Worm (Caenorhabditis elegans) whole organism, L4 larva: ENCODE data around the gene F59A1.12.

Experiments
- F44E2.7 ChIP-seq: fragments of 200-800 bp; sonication (Bioruptor generic); IDR thresholded peaks from 2 replicates; pipeline ENCODE4 v2.1.2; 2022; ENCODE audit warnings: missing genetic modification characterization, missing compliant biosample characterization
- Y5F2A.4 ChIP-seq: fragments of 200-800 bp; sonication (Bioruptor generic); optimal IDR thresholded peaks from 2 replicates; lab custom pipeline; 2018; ENCODE audit warnings: mild to moderate bottlenecking, missing genetic modification characterization, missing compliant biosample characterization
- arid-1 ChIP-seq: fragments of 200-800 bp; sonication (Bioruptor generic); conservative IDR thresholded peaks from 2 replicates; pipeline ENCODE4 v1.3.6; 2022; ENCODE audit warnings: missing genetic modification reagents, missing genetic modification characterization, missing compliant biosample characterization
- attf-4 ChIP-seq: sonication (generic microtip); optimal IDR thresholded peaks from 3 replicates; lab custom pipeline; 2017; ENCODE audit warnings: missing biosample characterization, missing genetic modification characterization
- ceh-20 ChIP-seq: fragments of 200-800 bp; sonication (Bioruptor generic); IDR thresholded peaks from 2 replicates; pipeline ENCODE4 v1.3.6; 2022; ENCODE audit warnings: missing genetic modification reagents, missing genetic modification characterization, missing compliant biosample characterization
- ceh-32 ChIP-seq: sonication (generic microtip); optimal IDR thresholded peaks from 2 replicates; lab custom pipeline; 2016; ENCODE audit warnings: mild to moderate bottlenecking, missing genetic modification characterization, missing compliant biosample characterization; ENCODE audit not compliant: poor library complexity
- cey-2 ChIP-seq: sonication (generic microtip); optimal IDR thresholded peaks from 3 replicates; lab custom pipeline; 2017; ENCODE audit warnings: missing genetic modification characterization, mild to moderate bottlenecking, missing compliant biosample characterization, antibody characterized with exemption, borderline replicate concordance; ENCODE audit not compliant: insufficient read depth
- dmd-9 ChIP-seq: fragments of 200-800 bp; sonication (Bioruptor generic); IDR thresholded peaks from 2 replicates; pipeline ENCODE4 v1.3.6; 2022; ENCODE audit warnings: missing genetic modification reagents, missing genetic modification characterization, missing compliant biosample characterization
- duxl-1 ChIP-seq: sonication (generic microtip); optimal IDR thresholded peaks from 2 replicates; lab custom pipeline; 2016; ENCODE audit warnings: mild to moderate bottlenecking, missing genetic modification characterization, moderate library complexity, missing compliant biosample characterization; ENCODE audit not compliant: poor library complexity
- dve-1 ChIP-seq: sonication (generic microtip); optimal IDR thresholded peaks from 2 replicates; lab custom pipeline; 2017; ENCODE audit warnings: antibody characterized with exemption, mild to moderate bottlenecking, missing genetic modification characterization, missing compliant biosample characterization; ENCODE audit not compliant: insufficient read depth
- hif-1 ChIP-seq, 2 experiments: sonication (generic microtip); optimal IDR thresholded peaks; 2 replicates each; lab custom pipeline; 2016 to 2017; ENCODE audit warnings: missing compliant biosample characterization in 2 of 2, missing genetic modification characterization in 2 of 2, missing genetic modification reagents in 2 of 2, missing genotype in 2 of 2, mild to moderate bottlenecking in 1 of 2
- jun-1 ChIP-seq: fragments of 150-350 bp; optimal IDR thresholded peaks from 2 replicates; lab custom pipeline; 2014; ENCODE audit warnings: missing biosample characterization, missing genetic modification reagents, missing genetic modification characterization
- lin-39 ChIP-seq: fragments of 150-350 bp; optimal IDR thresholded peaks from 2 replicates; lab custom pipeline; 2014; ENCODE audit warnings: missing biosample characterization, missing genetic modification reagents, missing genetic modification characterization
- lir-3 ChIP-seq: sonication (generic microtip); optimal IDR thresholded peaks from 2 replicates; lab custom pipeline; 2016; ENCODE audit warnings: mild to moderate bottlenecking, missing genetic modification characterization, missing compliant biosample characterization
- lsy-2 ChIP-seq, 2 experiments: fragments of 150-350 bp in 1 of 2; sonication (generic microtip) in 1 of 2; optimal IDR thresholded peaks; 2 replicates each; lab custom pipeline; 2014 to 2017; ENCODE audit warnings: missing biosample characterization in 2 of 2, missing genetic modification characterization in 2 of 2
- mep-1 ChIP-seq: fragments of 150-350 bp; sonication (generic microtip); optimal IDR thresholded peaks from 3 replicates; lab custom pipeline; 2014; ENCODE audit warnings: missing biosample characterization, missing genetic modification characterization
- mes-2 ChIP-seq: sonication (generic microtip); optimal IDR thresholded peaks from 2 replicates; lab custom pipeline; 2016; ENCODE audit warnings: missing genotype, mild to moderate bottlenecking, missing genetic modification characterization, missing compliant biosample characterization; ENCODE audit not compliant: poor library complexity, severe bottlenecking
- mxl-2 ChIP-seq: fragments of 200-800 bp; sonication (Bioruptor generic); conservative IDR thresholded peaks from 2 replicates; pipeline ENCODE4 v1.3.6; 2022; ENCODE audit warnings: missing genetic modification reagents, missing genetic modification characterization, missing compliant biosample characterization
- nhr-111 ChIP-seq: fragments of 200-800 bp; sonication (Bioruptor generic); optimal IDR thresholded peaks from 2 replicates; lab custom pipeline; 2018; ENCODE audit warnings: mild to moderate bottlenecking, missing genetic modification characterization, missing compliant biosample characterization
- nhr-25 ChIP-seq: sonication (generic microtip); optimal IDR thresholded peaks from 2 replicates; lab custom pipeline; 2017; ENCODE audit warnings: missing genetic modification characterization, mild to moderate bottlenecking, missing compliant biosample characterization, antibody characterized with exemption, moderate library complexity, borderline replicate concordance; ENCODE audit not compliant: insufficient read depth
- nhr-48 ChIP-seq: sonication (generic microtip); optimal IDR thresholded peaks from 2 replicates; lab custom pipeline; 2016; ENCODE audit warnings: mild to moderate bottlenecking, missing genetic modification characterization, missing compliant biosample characterization
- php-3 ChIP-seq: fragments of 200-800 bp; sonication (Bioruptor generic); IDR thresholded peaks from 2 replicates; pipeline ENCODE4 v1.3.6; 2022; ENCODE audit warnings: missing genetic modification reagents, missing genetic modification characterization, missing compliant biosample characterization
- sdz-12 ChIP-seq: fragments of 200-800 bp; sonication (Bioruptor generic); optimal IDR thresholded peaks from 2 replicates; lab custom pipeline; 2018; ENCODE audit warnings: mild to moderate bottlenecking, missing genetic modification characterization, missing compliant biosample characterization
- set-16 ChIP-seq: fragments of 200-800 bp; sonication (Bioruptor generic); IDR thresholded peaks from 2 replicates; pipeline ENCODE4 v1.3.6; 2022; ENCODE audit warnings: missing genetic modification reagents, missing genetic modification characterization, missing compliant biosample characterization
- snpc-1.2 ChIP-seq: fragments of 200-800 bp; sonication (Bioruptor generic); IDR thresholded peaks from 2 replicates; pipeline ENCODE4 v1.3.6; 2022; ENCODE audit warnings: missing genetic modification reagents, missing genetic modification characterization, missing compliant biosample characterization
- unc-39 ChIP-seq: sonication (generic microtip); optimal IDR thresholded peaks from 2 replicates; lab custom pipeline; 2017; ENCODE audit warnings: missing biosample characterization, missing genetic modification characterization
- unc-62 ChIP-seq, 3 experiments: fragments of 150-350 bp in 1 of 3; sonication (generic microtip); optimal IDR thresholded peaks in 2 of 3; peaks in 1 of 3; 1 replicate in 1 of 3; 2 replicates in 2 of 3; lab custom pipeline; 2014 to 2017; ENCODE audit warnings: missing biosample characterization in 3 of 3, missing genetic modification characterization in 3 of 3, missing genetic modification reagents in 3 of 3, missing genotype in 1 of 3
- zfp-3 ChIP-seq: fragments of 200-800 bp; sonication (Bioruptor generic); conservative IDR thresholded peaks from 2 replicates; pipeline ENCODE4 v1.3.6; 2022; ENCODE audit warnings: missing genetic modification reagents, missing genetic modification characterization, missing compliant biosample characterization

F59A1.12 gene

DNA sequence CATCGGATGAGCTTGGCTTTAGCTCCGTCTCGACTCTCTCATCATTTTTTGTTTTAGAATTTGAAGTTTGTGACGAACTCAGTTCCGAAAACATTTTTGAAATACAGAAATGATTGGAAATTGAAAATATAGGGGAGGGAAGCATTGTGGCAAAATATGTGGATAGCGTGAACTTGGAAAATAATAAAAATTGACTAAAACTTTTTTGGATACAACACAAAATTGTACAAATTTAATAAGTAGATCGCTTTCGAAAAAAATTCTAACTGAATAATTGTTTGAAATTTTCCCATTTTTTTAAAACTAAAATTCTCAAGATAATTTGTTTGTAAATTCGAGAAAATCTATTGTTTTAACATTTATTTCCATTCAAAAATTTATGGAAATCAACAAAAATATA, 16.2 kb upstream of the F59A1.12 start, which contains the start of gene F59A1.15:
Gene F59A1.15 (minus strand): TSS at position 101 of the 400 bp plus-strand sequence.
- TF ChIP-seq nhr-111 (GFP tag; lab: Kevin White, UChicago) (no peak), nhr-48 (tag; lab: Kevin White, UChicago) (no peak)
- TF ChIP-seq, all 104 proteins: peak for 0

DNA sequence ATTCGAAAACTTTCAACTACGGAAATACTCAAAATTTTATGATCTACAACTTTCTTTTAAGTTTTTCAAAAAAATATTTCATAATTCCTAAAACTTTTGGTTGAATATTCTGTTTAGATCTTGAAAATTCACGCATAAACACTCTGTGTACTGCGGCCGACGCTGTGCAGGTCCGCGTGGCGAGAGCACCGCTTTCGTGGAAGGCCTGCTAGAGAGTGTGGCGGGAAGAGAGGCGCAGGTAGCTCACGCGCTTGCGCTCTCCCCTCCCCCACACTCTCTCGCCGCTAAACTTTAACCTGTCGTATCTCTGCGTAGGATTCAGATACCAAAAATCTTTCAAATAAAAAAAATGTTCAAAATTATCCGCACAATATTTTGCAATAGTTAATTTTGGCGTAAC, 15.7 kb upstream of the F59A1.12 start:
- TF ChIP-seq dve-1 (tag; lab: Kevin White, UChicago) (no peak), set-16 (GFP tag; lab: Robert Waterston, UW) (peak; percentile 84)

DNA sequence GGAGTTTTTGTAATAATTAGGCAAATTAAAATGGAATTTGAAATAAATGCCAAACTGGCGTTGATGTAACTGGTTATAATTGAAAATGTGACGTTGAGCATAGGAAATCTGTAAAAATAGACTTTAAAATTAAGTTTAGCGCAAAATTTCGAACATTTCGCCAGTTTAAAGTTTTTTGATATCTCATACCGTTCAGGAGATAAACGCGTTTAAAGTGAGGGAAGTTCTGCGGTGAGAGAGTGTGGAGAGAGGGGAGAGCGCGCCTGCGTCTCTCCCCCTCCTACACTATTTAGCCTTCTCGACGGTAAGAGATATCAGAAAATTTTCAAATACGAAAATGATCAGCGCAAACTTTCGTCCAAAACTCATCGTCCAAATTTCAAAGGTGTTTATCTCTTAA, 9.0 kb upstream of the F59A1.12 start, which contains the start of gene str-92:
Gene str-92 (minus strand): TSS at position 101 of the 400 bp plus-strand sequence.
- TF ChIP-seq ceh-32 (tag; lab: Kevin White, UChicago) (no peak), snpc-1.2 (GFP tag; lab: Robert Waterston, UW) (no peak), zfp-3 (GFP tag; lab: Robert Waterston, UW) (no peak), cey-2 (no peak), mep-1 (tag; lab: Kevin White, UChicago) (no peak), attf-4 (tag; lab: Kevin White, UChicago) (no peak), dmd-9 (GFP tag; lab: Robert Waterston, UW) (no peak), arid-1 (GFP tag; lab: Robert Waterston, UW) (no peak), Y5F2A.4 (GFP tag; lab: Kevin White, UChicago) (no peak), duxl-1 (tag; lab: Kevin White, UChicago) (no peak), unc-62 (GFP tag; optimal IDR thresholded peaks at IDR 0.05 in 1 of 2; lab: Kevin White, UChicago) (no peak), unc-62 (tag; optimal IDR thresholded peaks at IDR 0.05; lab: Kevin White, UChicago) (no peak), nhr-25 (tag; lab: Kevin White, UChicago) (no peak)

DNA sequence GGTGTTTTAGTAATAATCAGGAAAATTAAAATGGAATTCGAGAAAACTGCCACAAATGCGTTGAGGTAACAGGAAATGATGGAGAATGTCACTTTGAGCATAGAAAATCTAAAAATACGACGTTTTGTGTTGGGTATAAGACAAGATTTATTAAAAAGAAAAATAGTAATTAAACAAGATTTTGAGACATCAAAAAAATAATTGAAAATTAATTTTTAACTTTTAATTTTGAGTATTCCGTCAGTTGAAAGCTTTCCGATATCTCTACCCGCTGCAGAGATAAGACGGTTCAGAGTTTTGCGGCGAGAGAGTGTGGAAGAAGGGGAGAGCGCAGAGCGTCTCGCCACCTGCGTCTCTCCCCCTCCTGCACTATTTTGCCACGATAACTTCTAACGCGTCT, 5.8 kb upstream of the F59A1.12 start, which contains the start of gene str-93:
Gene str-93 (minus strand): TSS at position 101 of the 400 bp plus-strand sequence.
- TF ChIP-seq Y5F2A.4 (GFP tag; lab: Kevin White, UChicago) (no peak), lin-39 (tag; lab: Kevin White, UChicago) (no peak), duxl-1 (tag; lab: Kevin White, UChicago) (no peak), jun-1 (tag; lab: Kevin White, UChicago) (no peak), unc-39 (tag; lab: Kevin White, UChicago) (no peak)
- TF ChIP-seq, all 104 proteins: peak for 0

DNA sequence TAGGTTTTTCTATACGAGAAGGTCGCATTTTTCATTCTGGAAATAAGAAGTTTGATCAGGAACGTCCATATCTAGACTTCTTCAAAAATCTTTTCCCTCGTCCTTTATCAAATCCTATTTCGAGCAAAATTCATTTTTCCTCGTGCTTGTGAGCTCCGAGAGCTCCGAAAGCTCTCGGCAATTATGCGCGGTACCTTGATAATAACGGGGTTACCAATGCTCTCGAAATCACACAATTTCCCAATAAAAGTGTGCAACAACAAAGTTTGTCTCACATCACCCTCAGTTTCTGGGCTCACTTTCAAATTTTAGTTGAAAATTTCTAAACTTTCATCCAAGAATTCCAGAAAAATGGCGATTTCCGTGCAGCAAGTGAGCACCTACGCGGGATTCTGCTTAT, 955 bp upstream of the F59A1.12 start, which contains the start of gene str-89:
Gene str-89 (plus strand): TSS at position 301 of the 400 bp plus-strand sequence.
- TF ChIP-seq mes-2 (tag; lab: Kevin White, UChicago): no peak
- no peak for TF ChIP-seq F44E2.7 (GFP tag; lab: Robert Waterston, UW)
- TF ChIP-seq ceh-20 (GFP tag; lab: Robert Waterston, UW): no peak
- no peak for TF ChIP-seq hif-1 (tag; optimal IDR thresholded peaks at IDR 0.05; lab: Kevin White, UChicago)
- TF ChIP-seq sdz-12 (GFP tag; lab: Kevin White, UChicago): no peak
- no peak for TF ChIP-seq nhr-25 (tag; lab: Kevin White, UChicago)
- TF ChIP-seq lsy-2 (tag; optimal IDR thresholded peaks at IDR 0.05; lab: Kevin White, UChicago): no peak
- TF ChIP-seq lir-3 (tag; lab: Kevin White, UChicago): no peak
- TF ChIP-seq mxl-2: no peak
- TF ChIP-seq php-3 (GFP tag; lab: Robert Waterston, UW): no peak
